Worm (Caenorhabditis elegans) whole organism, late embryonic: ENCODE data around the gene F58A6.1.

ENCODE experiments used
- npax-4 ChIP-seq: sonication (generic microtip); optimal IDR thresholded peaks from 2 replicates; lab custom pipeline; 2016; ENCODE audit warnings: missing genetic modification characterization, missing compliant biosample characterization
- pag-3 ChIP-seq: sonication (generic microtip); optimal IDR thresholded peaks from 2 replicates; lab custom pipeline; 2016; ENCODE audit warnings: missing compliant biosample characterization, missing genetic modification characterization, borderline replicate concordance

DNA sequence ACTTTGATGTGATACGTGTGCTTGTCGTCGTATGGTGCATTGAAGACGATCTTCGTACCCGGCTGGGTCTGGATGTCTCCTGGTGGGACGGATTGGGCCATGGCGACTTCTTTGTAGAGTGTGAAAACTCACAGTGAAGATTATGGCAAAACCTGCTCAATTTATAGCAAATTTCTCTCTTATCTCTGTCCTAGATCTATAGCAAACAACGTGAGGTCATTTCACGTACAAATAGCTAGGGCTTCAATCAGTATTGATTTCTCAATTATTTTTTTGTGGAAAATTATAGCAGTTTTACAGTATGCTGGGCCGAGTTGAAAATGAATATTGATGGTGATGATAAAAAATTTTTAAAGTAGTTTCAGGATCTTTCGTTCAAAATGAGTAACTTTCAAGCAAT is 14.3 kb downstream of the F58A6.1 start, which contains the start of gene msp-45:
- TF ChIP-seq pag-3 (tag; lab: Kevin White, UChicago), result no peak
- no peak for TF ChIP-seq npax-4
